Worm (Caenorhabditis elegans) whole organism, early embryonic: Measurements from ENCODE around the gene W02B12.11.
A peak's percentile ranks its signal among the peaks of the same experiment; 100 is the strongest.

Experiments used
- B0310.2 ChIP-seq: sonication (generic microtip); optimal IDR thresholded peaks from 2 replicates; lab custom pipeline; 2016; ENCODE audit warnings: mild to moderate bottlenecking, missing genetic modification characterization, missing compliant biosample characterization
- aly-1 ChIP-seq: sonication (generic microtip); optimal IDR thresholded peaks from 2 replicates; lab custom pipeline; 2016; ENCODE audit warnings: missing genetic modification characterization, missing compliant biosample characterization
- ama-1 ChIP-seq: fragments of 150-350 bp; optimal IDR thresholded peaks from 2 replicates; lab custom pipeline; 2014
- ceh-13 ChIP-seq: fragments of 200-800 bp; sonication (Bioruptor generic); optimal IDR thresholded peaks from 2 replicates; lab custom pipeline; 2018; ENCODE audit warnings: mild to moderate bottlenecking, missing genetic modification characterization, missing compliant biosample characterization
- ceh-36 ChIP-seq: sonication (generic microtip); optimal IDR thresholded peaks from 2 replicates; lab custom pipeline; 2016; ENCODE audit warnings: missing genetic modification characterization, inconsistent platforms, missing compliant biosample characterization
- flt-1 ChIP-seq: fragments of 200-800 bp; sonication (Bioruptor generic); IDR thresholded peaks from 2 replicates; pipeline ENCODE4 v1.3.6; 2022; ENCODE audit warnings: missing genetic modification characterization, missing compliant biosample characterization
- hnd-1 ChIP-seq: sonication (generic microtip); optimal IDR thresholded peaks from 2 replicates; lab custom pipeline; 2016; ENCODE audit warnings: missing genetic modification characterization, missing compliant biosample characterization
- pes-1 ChIP-seq: fragments of 200-800 bp; sonication (Bioruptor generic); IDR thresholded peaks from 2 replicates; pipeline ENCODE4 v1.3.6; 2022; ENCODE audit warnings: missing genetic modification reagents, missing genetic modification characterization, missing compliant biosample characterization
- scrt-1 ChIP-seq: fragments of 200-800 bp; sonication (Bioruptor generic); IDR thresholded peaks from 2 replicates; pipeline ENCODE4 v1.3.6; 2022; ENCODE audit warnings: missing genetic modification characterization, missing compliant biosample characterization
- sea-1 ChIP-seq: fragments of 200-800 bp; sonication (Bioruptor generic); conservative IDR thresholded peaks from 2 replicates; pipeline ENCODE4 v1.3.6; 2022; ENCODE audit warnings: missing genetic modification characterization, missing compliant biosample characterization
- tbx-11 ChIP-seq: fragments of 200-800 bp; sonication (Bioruptor generic); IDR thresholded peaks from 2 replicates; pipeline ENCODE4 v1.3.6; 2022; ENCODE audit warnings: missing genetic modification characterization, missing compliant biosample characterization
- tbx-37 ChIP-seq: fragments of 200-800 bp; sonication (Bioruptor generic); conservative IDR thresholded peaks from 2 replicates; pipeline ENCODE4 v1.3.6; 2022; ENCODE audit warnings: missing genetic modification reagents, missing genetic modification characterization, missing compliant biosample characterization

DNA sequence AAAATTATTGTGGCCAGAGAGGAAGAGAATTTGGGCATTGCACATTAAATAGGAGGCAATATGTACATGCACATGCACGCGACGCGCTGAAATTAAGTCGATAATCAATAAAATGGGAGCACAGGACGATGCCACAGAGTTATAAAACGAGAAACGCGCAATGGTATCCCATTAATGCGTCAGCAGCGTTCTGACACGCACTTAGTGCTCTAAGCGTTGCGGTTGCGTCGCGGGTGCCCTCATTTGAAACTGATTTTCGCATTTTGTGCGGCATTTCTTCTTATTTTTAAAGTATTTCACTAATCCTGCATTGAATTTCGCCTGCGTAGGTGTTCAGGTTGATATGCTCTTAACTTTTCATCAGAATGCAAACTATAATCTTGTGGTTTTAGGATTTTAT is 20.6 kb upstream of the W02B12.11 start, which contains the start of gene rsp-1:
- TF ChIP-seq tbx-37 (GFP tag; lab: Robert Waterston, UW) (0 out of 2 replicates have a peak, but pooled peaks have one; percentile 8), ceh-36 (tag; lab: Kevin White, UChicago) (peak; percentile 62), ama-1 (lab: Kevin White, UChicago) (no peak), scrt-1 (peak; percentile 48; the same call in 1 of the 2 replicates), ceh-13 (GFP tag; lab: Kevin White, UChicago) (no peak), B0310.2 (tag; lab: Kevin White, UChicago) (no peak), aly-1 (tag; lab: Kevin White, UChicago) (peak; percentile 73), hnd-1 (tag; lab: Kevin White, UChicago) (no peak), tbx-11 (no peak), flt-1 (GFP tag; lab: Robert Waterston, UW) (no peak), pes-1 (GFP tag; lab: Robert Waterston, UW) (peak; percentile 54; the same call in 1 of the 2 replicates), sea-1 (GFP tag; lab: Robert Waterston, UW) (no peak)
